3 fruit fly cellular contexts compared by ENCODE assay signal in the genomic region with DNA sequence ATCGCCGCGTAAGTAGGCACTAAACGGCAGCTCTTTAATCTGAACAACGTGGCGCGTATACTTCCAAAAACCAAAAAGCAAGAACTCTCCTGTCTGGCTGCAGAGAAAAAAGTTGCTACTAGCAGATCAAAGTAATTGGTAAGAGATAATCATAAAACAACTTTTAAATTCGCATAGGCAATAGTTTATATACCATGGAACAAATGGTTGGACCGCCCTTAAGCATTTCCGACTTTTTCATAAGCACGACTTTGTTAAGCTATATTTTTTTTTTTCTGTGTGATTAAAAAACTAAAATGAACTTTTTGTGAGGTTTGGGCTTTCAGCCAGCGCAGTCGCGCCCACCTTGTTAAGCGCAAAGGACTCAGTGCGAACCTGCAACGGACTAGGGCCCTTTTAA.
TF ChIP-seq lines count a peak whose summit lies in the region.

No protein-coding gene starts in this region.

TF ChIP-seq in whole organism, prepupa, 60 proteins besides CTCF, POLR2A, EP300 and RAD21 (continues in another document):
- TF ChIP-seq ss (GFP tag; optimal IDR thresholded peaks at IDR 0.05; lab: Kevin White, UChicago): peak; percentile 32 to 39
- TF ChIP-seq Met (GFP tag; optimal IDR thresholded peaks at IDR 0.05; lab: Kevin White, UChicago): peak; percentile 52
- no peak for TF ChIP-seq dsx (GFP tag; optimal IDR thresholded peaks at IDR 0.05; lab: Kevin White, UChicago; ENCODE audit: poor library complexity, severe bottlenecking)
- no peak for TF ChIP-seq CG16779 (tag; optimal IDR thresholded peaks at IDR 0.05; lab: Kevin White, UChicago)
- no peak for TF ChIP-seq Hr38 (GFP tag; optimal IDR thresholded peaks at IDR 0.05; lab: Kevin White, UChicago)
- peak; percentile 1 for TF ChIP-seq CG32006 (GFP tag; optimal IDR thresholded peaks at IDR 0.05; lab: Kevin White, UChicago)
- TF ChIP-seq vri (GFP tag; optimal IDR thresholded peaks at IDR 0.05; lab: Kevin White, UChicago): no peak
- TF ChIP-seq CG3919 (GFP tag; optimal IDR thresholded peaks at IDR 0.05; lab: Kevin White, UChicago): peak; percentile 58
- TF ChIP-seq CG10669 (GFP tag; optimal IDR thresholded peaks at IDR 0.05; lab: Kevin White, UChicago): peak; percentile 41
- TF ChIP-seq achi (GFP tag; optimal IDR thresholded peaks at IDR 0.05; lab: Kevin White, UChicago): peak; percentile 32
- TF ChIP-seq Ets21C (GFP tag; optimal IDR thresholded peaks at IDR 0.05; lab: Kevin White, UChicago): peak; percentile 12
- peak; percentile 58 for TF ChIP-seq Hr39 (GFP tag; optimal IDR thresholded peaks at IDR 0.05; lab: Kevin White, UChicago)
- TF ChIP-seq Eip75B (GFP tag; optimal IDR thresholded peaks at IDR 0.05; lab: Kevin White, UChicago): peak; percentile 37
- no peak for TF ChIP-seq Gug (GFP tag; IDR thresholded peaks at IDR 0.05; lab: Robert Waterston, UW)
- TF ChIP-seq pdm3 (GFP tag; optimal IDR thresholded peaks at IDR 0.05; lab: Kevin White, UChicago): peak; percentile 47
- peak; percentile 12 for TF ChIP-seq CG11762 (GFP tag; optimal IDR thresholded peaks at IDR 0.05; lab: Kevin White, UChicago; ENCODE audit: insufficient read depth)
- TF ChIP-seq salr (GFP tag; optimal IDR thresholded peaks at IDR 0.05; lab: Kevin White, UChicago): peak in 1 of 2 experiments; percentile 4
- no peak for TF ChIP-seq CG15336 (GFP tag; IDR thresholded peaks at IDR 0.05; lab: Robert Waterston, UW)
- TF ChIP-seq CG7368 (GFP tag; optimal IDR thresholded peaks at IDR 0.05; lab: Kevin White, UChicago): peak; percentile 6
- peak; percentile 15 for TF ChIP-seq fd59A (GFP tag; optimal IDR thresholded peaks at IDR 0.05; lab: Kevin White, UChicago)
- TF ChIP-seq Hr4 (GFP tag; optimal IDR thresholded peaks at IDR 0.05; lab: Kevin White, UChicago): no peak
- TF ChIP-seq Eip93F (GFP tag; optimal IDR thresholded peaks at IDR 0.05; lab: Kevin White, UChicago): no peak
- no peak for TF ChIP-seq CG6854 (GFP tag; optimal IDR thresholded peaks at IDR 0.05; lab: Kevin White, UChicago)
- TF ChIP-seq lz (GFP tag; optimal IDR thresholded peaks at IDR 0.05; lab: Kevin White, UChicago): peak; percentile 41
- TF ChIP-seq CG8632 (GFP tag; optimal IDR thresholded peaks at IDR 0.05; lab: Kevin White, UChicago): peak; percentile 24
- no peak for TF ChIP-seq eg (GFP tag; IDR thresholded peaks at IDR 0.05; lab: Robert Waterston, UW)
- TF ChIP-seq CG1621 (tag; optimal IDR thresholded peaks at IDR 0.05; lab: Kevin White, UChicago): peak; percentile 20
- TF ChIP-seq CG8119 (GFP tag; IDR thresholded peaks at IDR 0.05; lab: Robert Waterston, UW): no peak
- no peak for TF ChIP-seq CG8319 (GFP tag; optimal IDR thresholded peaks at IDR 0.05; lab: Kevin White, UChicago)

TF ChIP-seq in whole organism, pupa, 21 proteins besides CTCF, POLR2A, EP300 and RAD21:
- TF ChIP-seq CG8301 (tag; optimal IDR thresholded peaks at IDR 0.05; lab: Kevin White, UChicago): no peak
- no peak for TF ChIP-seq rn (GFP tag; IDR thresholded peaks at IDR 0.05; lab: Robert Waterston, UW)
- no peak for TF ChIP-seq CG32121 (GFP tag; IDR thresholded peaks at IDR 0.05; lab: Robert Waterston, UW)
- peak; percentile 19 for TF ChIP-seq Snoo (tag; optimal IDR thresholded peaks at IDR 0.05; lab: Kevin White, UChicago)
- no peak for TF ChIP-seq D1 (tag; optimal IDR thresholded peaks at IDR 0.05; lab: Kevin White, UChicago)
- no peak for TF ChIP-seq CG13204 (GFP tag; optimal IDR thresholded peaks at IDR 0.05; lab: Kevin White, UChicago)
- peak; percentile 14 for TF ChIP-seq Pif1A (GFP tag; optimal IDR thresholded peaks at IDR 0.05; lab: Kevin White, UChicago)
- TF ChIP-seq gl (tag; optimal IDR thresholded peaks at IDR 0.05; lab: Kevin White, UChicago): no peak
- TF ChIP-seq CG8159 (tag; optimal IDR thresholded peaks at IDR 0.05; lab: Kevin White, UChicago): peak; percentile 58
- peak; percentile 55 for TF ChIP-seq CG15710 (tag; optimal IDR thresholded peaks at IDR 0.05; lab: Kevin White, UChicago)
- TF ChIP-seq CG9948 (tag; optimal IDR thresholded peaks at IDR 0.05; lab: Kevin White, UChicago): peak; percentile 35
- TF ChIP-seq Ets98B (GFP tag; IDR thresholded peaks at IDR 0.05; lab: Robert Waterston, UW): no peak
- TF ChIP-seq CG17806 (tag; optimal IDR thresholded peaks at IDR 0.05; lab: Kevin White, UChicago): peak; percentile 46
- peak; percentile 33 for TF ChIP-seq CG34367 (tag; optimal IDR thresholded peaks at IDR 0.05; lab: Kevin White, UChicago)
- TF ChIP-seq CG4496 (GFP tag; IDR thresholded peaks at IDR 0.05; lab: Robert Waterston, UW): no peak
- TF ChIP-seq CG10348 (GFP tag; IDR thresholded peaks at IDR 0.05; lab: Robert Waterston, UW): no peak
- no peak for TF ChIP-seq fd96Ca (GFP tag; IDR thresholded peaks at IDR 0.05; lab: Robert Waterston, UW)
- TF ChIP-seq CG14655 (GFP tag; optimal IDR thresholded peaks at IDR 0.05; lab: Kevin White, UChicago): no peak
- no peak for TF ChIP-seq EcR (GFP tag; optimal IDR thresholded peaks at IDR 0.05; lab: Kevin White, UChicago)
- peak; percentile 44 for TF ChIP-seq Pif1B (GFP tag; optimal IDR thresholded peaks at IDR 0.05; lab: Kevin White, UChicago)
- no peak for TF ChIP-seq CG12605 (GFP tag; IDR thresholded peaks at IDR 0.05; lab: Robert Waterston, UW)

TF ChIP-seq in whole organism, wandering third instar larva, 38 proteins besides CTCF, POLR2A, EP300 and RAD21:
- TF ChIP-seq dl (GFP tag; optimal IDR thresholded peaks at IDR 0.05; lab: Kevin White, UChicago; ENCODE audit: insufficient read depth in 1 of 2, partially characterized antibody in 2 of 2) (no peak), br (GFP tag; optimal IDR thresholded peaks at IDR 0.05; lab: Kevin White, UChicago) (peak; percentile 36), foxo (GFP tag; optimal IDR thresholded peaks at IDR 0.05; lab: Kevin White, UChicago) (peak in 1 of 2 experiments; percentile 44), pan (optimal IDR thresholded peaks at IDR 0.05; lab: Kevin White, UChicago) (no peak), woc (GFP tag; optimal IDR thresholded peaks at IDR 0.05; lab: Kevin White, UChicago) (peak; percentile 32), Vsx2 (GFP tag; optimal IDR thresholded peaks at IDR 0.05; lab: Kevin White, UChicago; ENCODE audit: partially characterized antibody) (no peak), usp (GFP tag; optimal IDR thresholded peaks at IDR 0.05; lab: Kevin White, UChicago) (no peak), CG9705 (GFP tag; optimal IDR thresholded peaks at IDR 0.05; lab: Kevin White, UChicago) (no peak), HLH106 (tag; optimal IDR thresholded peaks at IDR 0.05; lab: Kevin White, UChicago) (peak; percentile 33), CrebA (GFP tag; optimal IDR thresholded peaks at IDR 0.05; lab: Kevin White, UChicago; ENCODE audit: borderline replicate concordance) (no peak), Rel (GFP tag; optimal IDR thresholded peaks at IDR 0.05; lab: Kevin White, UChicago) (no peak), Rel (tag; optimal IDR thresholded peaks at IDR 0.05; lab: Kevin White, UChicago) (no peak), tai (GFP tag; optimal IDR thresholded peaks at IDR 0.05; lab: Kevin White, UChicago) (no peak), h (GFP tag; optimal IDR thresholded peaks at IDR 0.05; lab: Kevin White, UChicago) (peak; percentile 54), dmrt93B (GFP tag; optimal IDR thresholded peaks at IDR 0.05; lab: Kevin White, UChicago) (no peak), Sp1 (GFP tag; optimal IDR thresholded peaks at IDR 0.05; lab: Kevin White, UChicago) (peak; percentile 27), fru (GFP tag; optimal IDR thresholded peaks at IDR 0.05; lab: Kevin White, UChicago) (peak; percentile 63), rgr (GFP tag; optimal IDR thresholded peaks at IDR 0.05; lab: Kevin White, UChicago) (peak; percentile 20), ey (GFP tag; optimal IDR thresholded peaks at IDR 0.05; lab: Kevin White, UChicago) (peak; percentile 32), Myc (optimal IDR thresholded peaks at IDR 0.05; lab: Kevin White, UChicago) (no peak), dsf (GFP tag; optimal IDR thresholded peaks at IDR 0.05; lab: Kevin White, UChicago; ENCODE audit: borderline replicate concordance) (no peak), Jra (GFP tag; optimal IDR thresholded peaks at IDR 0.05; lab: Kevin White, UChicago) (no peak), GATAd (GFP tag; optimal IDR thresholded peaks at IDR 0.05; lab: Kevin White, UChicago) (no peak), sv (GFP tag; optimal IDR thresholded peaks at IDR 0.05; lab: Kevin White, UChicago) (no peak), Hnf4 (GFP tag; optimal IDR thresholded peaks at IDR 0.05; lab: Kevin White, UChicago) (peak; percentile 11), lola (GFP tag; optimal IDR thresholded peaks at IDR 0.05; lab: Kevin White, UChicago) (no peak), Abd-B (GFP tag; optimal IDR thresholded peaks at IDR 0.05; lab: Kevin White, UChicago) (no peak), CG32264 (GFP tag; optimal IDR thresholded peaks at IDR 0.05; lab: Kevin White, UChicago) (no peak)
